Fruit fly (Drosophila melanogaster) whole organism, prepupa: Measurements from ENCODE around the gene haf.

Experiments used
- Blimp-1 ChIP-seq: fragments of 200-800 bp; sonication (Bioruptor generic); optimal IDR thresholded peaks from 3 replicates; lab custom pipeline; 2017; ENCODE audit warnings: missing biosample characterization, missing genetic modification characterization, mild to moderate bottlenecking, moderate library complexity, missing genetic modification reagents
- CG10631 ChIP-seq: fragments of 200-800 bp; sonication (Bioruptor generic); optimal IDR thresholded peaks from 2 replicates; lab custom pipeline; 2016; ENCODE audit warnings: missing biosample characterization, missing genetic modification characterization
- CG11294 ChIP-seq: fragments of 200-800 bp; sonication (Bioruptor generic); IDR thresholded peaks from 2 replicates; pipeline ENCODE4 v1.3.6; 2022; ENCODE audit warnings: missing biosample characterization, missing genetic modification characterization
- CG11902 ChIP-seq: fragments of 200-800 bp; sonication (Bioruptor generic); optimal IDR thresholded peaks from 3 replicates; lab custom pipeline; 2016; ENCODE audit warnings: missing biosample characterization, missing genetic modification characterization
- CG15336 ChIP-seq: fragments of 200-800 bp; sonication (Bioruptor generic); IDR thresholded peaks from 2 replicates; pipeline ENCODE4 v1.3.6; 2022; ENCODE audit warnings: missing biosample characterization, missing genetic modification characterization
- CG1621 ChIP-seq: fragments of 200-800 bp; sonication (Bioruptor generic); optimal IDR thresholded peaks from 3 replicates; lab custom pipeline; 2018; ENCODE audit warnings: missing biosample characterization, mild to moderate bottlenecking, missing genetic modification characterization
- CG3919 ChIP-seq: fragments of 200-800 bp; sonication (Bioruptor generic); optimal IDR thresholded peaks from 3 replicates; lab custom pipeline; 2016; ENCODE audit warnings: missing biosample characterization, missing genetic modification characterization
- CG4318 ChIP-seq: fragments of 200-800 bp; sonication (Bioruptor generic); optimal IDR thresholded peaks from 3 replicates; lab custom pipeline; 2017; ENCODE audit warnings: missing biosample characterization, mild to moderate bottlenecking, missing genetic modification characterization
- CG6163 ChIP-seq: fragments of 200-800 bp; sonication (Bioruptor generic); IDR thresholded peaks from 3 replicates; pipeline ENCODE4 v1.3.6; 2022; ENCODE audit warnings: missing biosample characterization, missing genetic modification characterization
- CG6854 ChIP-seq: fragments of 200-800 bp; sonication (Bioruptor generic); optimal IDR thresholded peaks from 2 replicates; lab custom pipeline; 2017; ENCODE audit warnings: missing biosample characterization, mild to moderate bottlenecking, missing genetic modification characterization
- CG7368 ChIP-seq: fragments of 200-800 bp; sonication (Bioruptor generic); optimal IDR thresholded peaks from 3 replicates; lab custom pipeline; 2016; ENCODE audit warnings: missing biosample characterization, missing genetic modification characterization
- CG8632 ChIP-seq: fragments of 200-800 bp; sonication (Bioruptor generic); optimal IDR thresholded peaks from 3 replicates; lab custom pipeline; 2016; ENCODE audit warnings: missing biosample characterization, missing genetic modification characterization
- CG9139 ChIP-seq: fragments of 200-800 bp; sonication (Bioruptor generic); optimal IDR thresholded peaks from 3 replicates; lab custom pipeline; 2017; ENCODE audit warnings: missing biosample characterization, mild to moderate bottlenecking, missing genetic modification characterization
- Eip78C ChIP-seq: fragments of 200-800 bp; sonication (Bioruptor generic); peaks from one replicate; lab custom pipeline; 2016; ENCODE audit warnings: missing biosample characterization, missing genetic modification characterization
- Hr39 ChIP-seq: fragments of 200-800 bp; sonication (Bioruptor generic); optimal IDR thresholded peaks from 2 replicates; lab custom pipeline; 2016; ENCODE audit warnings: missing biosample characterization, missing genetic modification characterization
- Sox14 ChIP-seq: fragments of 200-800 bp; sonication (Bioruptor generic); optimal IDR thresholded peaks from 3 replicates; lab custom pipeline; 2016; ENCODE audit warnings: missing biosample characterization, missing genetic modification characterization
- achi ChIP-seq: fragments of 200-800 bp; sonication (Bioruptor generic); optimal IDR thresholded peaks from 3 replicates; lab custom pipeline; 2016; ENCODE audit warnings: missing biosample characterization, missing genetic modification characterization
- cyc ChIP-seq: fragments of 200-800 bp; sonication (Bioruptor generic); optimal IDR thresholded peaks from 3 replicates; lab custom pipeline; 2016; ENCODE audit warnings: missing biosample characterization, missing genetic modification characterization
- dac ChIP-seq: fragments of 200-800 bp; sonication (Bioruptor generic); optimal IDR thresholded peaks from 2 replicates; lab custom pipeline; 2017; ENCODE audit warnings: missing biosample characterization, mild to moderate bottlenecking, missing genetic modification characterization
- dsx ChIP-seq: fragments of 200-800 bp; optimal IDR thresholded peaks from 3 replicates; lab custom pipeline; 2019; ENCODE audit warnings: missing biosample characterization, mild to moderate bottlenecking, missing genetic modification characterization, moderate library complexity; ENCODE audit not compliant: poor library complexity, severe bottlenecking
- eg ChIP-seq: fragments of 200-800 bp; sonication (Bioruptor generic); IDR thresholded peaks from 3 replicates; pipeline ENCODE4 v1.3.6; 2022; ENCODE audit warnings: missing biosample characterization, missing genetic modification characterization
- fd85E ChIP-seq: fragments of 200-800 bp; sonication (Bioruptor generic); optimal IDR thresholded peaks from 3 replicates; lab custom pipeline; 2016; ENCODE audit warnings: missing biosample characterization, missing genetic modification characterization
- fkh ChIP-seq: fragments of 200-800 bp; sonication (Bioruptor generic); optimal IDR thresholded peaks from 3 replicates; lab custom pipeline; 2017; ENCODE audit warnings: missing biosample characterization, mild to moderate bottlenecking, missing genetic modification characterization, moderate library complexity
- net ChIP-seq: fragments of 200-800 bp; sonication (Bioruptor generic); optimal IDR thresholded peaks from 3 replicates; lab custom pipeline; 2016; ENCODE audit warnings: missing biosample characterization, missing genetic modification characterization
- ss ChIP-seq, 2 experiments: fragments of 200-800 bp; sonication (Bioruptor generic); optimal IDR thresholded peaks; 2 replicates in 1 of 2; 3 replicates in 1 of 2; lab custom pipeline; 2017 to 2018; ENCODE audit warnings: mild to moderate bottlenecking in 2 of 2, missing biosample characterization in 2 of 2, missing genetic modification characterization in 2 of 2, moderate library complexity in 1 of 2
- svp ChIP-seq: fragments of 200-800 bp; sonication (Bioruptor generic); peaks from one replicate; lab custom pipeline; 2016; ENCODE audit warnings: missing biosample characterization, missing genetic modification characterization

The haf gene

DNA sequence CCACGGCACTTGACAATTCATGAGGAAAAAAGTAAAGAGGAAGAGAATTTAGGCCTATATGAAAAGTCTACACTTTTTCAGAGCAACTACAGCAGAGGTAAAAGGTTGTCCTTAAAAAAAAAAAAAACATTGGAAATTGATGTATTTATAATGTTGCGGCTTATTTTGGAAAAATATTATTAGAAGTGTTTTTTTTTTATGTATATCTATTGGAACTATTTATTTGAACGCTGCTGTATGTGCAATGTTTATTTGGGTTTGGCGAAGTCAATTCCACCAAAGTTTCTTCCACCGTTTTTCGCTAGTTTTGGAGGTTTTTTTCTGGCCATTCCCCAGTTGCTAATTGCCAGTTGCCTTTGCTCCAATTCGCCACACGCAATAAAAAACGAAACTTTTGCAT, 100.9 kb downstream of the haf start (continued):
- no peak for TF ChIP-seq CG11902 (GFP tag; lab: Kevin White, UChicago)
- no peak for TF ChIP-seq CG10631
- no peak for TF ChIP-seq net (GFP tag; lab: Kevin White, UChicago)
- TF ChIP-seq Hr39, result no peak
- no peak for TF ChIP-seq dac
- no peak for TF ChIP-seq Blimp-1 (GFP tag; lab: Kevin White, UChicago)
- no peak for TF ChIP-seq fd85E (GFP tag; lab: Kevin White, UChicago)
- TF ChIP-seq CG9139, result no peak
- no peak for TF ChIP-seq cyc
- TF ChIP-seq eg (GFP tag; lab: Robert Waterston, UW), result 0 out of 3 replicates have a peak, but pooled peaks have one; percentile 29
- TF ChIP-seq CG1621 (tag; lab: Kevin White, UChicago), result no peak
- no peak for TF ChIP-seq CG7368 (GFP tag; lab: Kevin White, UChicago)
- no peak for TF ChIP-seq CG11294
- TF ChIP-seq fkh (GFP tag; lab: Kevin White, UChicago), result no peak
- no peak for TF ChIP-seq CG8632 (GFP tag; lab: Kevin White, UChicago)
- TF ChIP-seq CG15336, result peak; percentile 35; the same call in 1 of the 2 replicates
- TF ChIP-seq Eip78C, result peak; percentile 61

DNA sequence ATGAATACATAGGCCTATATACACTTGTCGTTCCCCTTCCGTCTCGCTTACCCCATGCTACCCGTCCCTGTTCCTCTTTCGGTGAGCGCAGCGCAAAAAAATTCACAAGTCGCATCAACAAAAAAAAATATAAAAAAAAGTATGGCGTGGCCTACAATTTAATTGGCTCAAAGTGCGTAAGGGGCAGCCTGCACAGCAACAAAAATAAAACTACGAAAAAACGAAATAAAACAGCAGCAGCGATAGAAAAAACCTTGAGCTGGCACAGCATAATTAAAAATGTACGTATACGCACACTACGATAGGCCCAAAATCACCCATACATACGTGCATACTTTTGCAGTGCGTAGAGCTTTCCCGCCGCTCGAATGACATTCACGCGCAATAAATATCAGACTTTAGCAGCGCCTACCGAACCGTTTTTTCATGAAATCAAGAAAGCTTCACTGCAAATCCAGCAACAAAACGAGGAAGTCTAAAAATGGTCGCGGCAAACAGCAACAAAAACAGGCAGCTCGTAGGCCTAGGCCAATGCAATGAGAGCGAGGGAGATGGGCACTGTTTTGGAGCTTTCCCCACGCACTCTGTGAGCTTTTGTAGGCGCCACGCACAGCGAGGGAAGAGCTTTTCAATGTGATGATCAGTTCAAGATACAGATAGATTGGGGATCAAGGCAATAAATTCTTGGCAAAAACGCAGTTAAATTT, 102.1 kb downstream of the haf start:
- TF ChIP-seq dsx (peak; percentile 12), CG8632 (GFP tag; lab: Kevin White, UChicago) (no peak), CG6854 (GFP tag; lab: Kevin White, UChicago) (no peak), achi (GFP tag; lab: Kevin White, UChicago) (no peak), svp (GFP tag; lab: Kevin White, UChicago) (no peak), ss (GFP tag; optimal IDR thresholded peaks at IDR 0.05; lab: Kevin White, UChicago) (peak in 1 of 2 experiments; percentile 40), eg (GFP tag; lab: Robert Waterston, UW) (peak; percentile 17; the same call in 1 of the 3 replicates), CG6163 (GFP tag; lab: Robert Waterston, UW) (peak; percentile 20; the same call in 1 of the 3 replicates), CG3919 (GFP tag; lab: Kevin White, UChicago) (no peak)

DNA sequence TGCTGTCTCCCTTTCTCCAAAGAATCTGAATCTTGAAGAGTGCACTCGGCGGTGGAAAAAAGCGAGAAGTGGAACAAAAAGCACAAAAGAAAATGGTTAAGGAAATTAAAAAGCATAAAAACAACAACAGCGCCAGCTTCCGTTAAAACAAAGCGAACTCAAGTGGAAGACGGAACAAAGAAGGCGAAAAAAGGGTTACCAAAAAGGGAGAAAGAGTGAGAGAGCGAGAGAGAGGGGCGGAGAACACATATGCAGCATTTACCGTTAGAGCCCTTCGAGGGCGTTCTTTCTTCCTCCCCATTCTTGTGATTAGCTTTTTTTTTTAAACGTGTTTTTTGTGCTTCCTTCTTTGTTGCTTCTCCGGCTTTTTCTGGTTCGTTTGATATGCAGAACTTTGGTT, 103.2 kb downstream of the haf start:
- TF ChIP-seq CG6163 (GFP tag; lab: Robert Waterston, UW), result peak; percentile 12; the same call in 1 of the 3 replicates
- peak in 1 of 2 experiments; percentile 7 for TF ChIP-seq ss (GFP tag; optimal IDR thresholded peaks at IDR 0.05; lab: Kevin White, UChicago)
- TF ChIP-seq Sox14, result peak; percentile 19
- TF ChIP-seq CG4318, result no peak
